Fruit fly (Drosophila melanogaster): ENCODE data around the gene CG45413.
A peak's percentile ranks its signal among the peaks of the same experiment; 100 is the strongest.

The CG45413 gene

dm6 chr3L:6979387-6980249, 47.9 kb upstream of the CG45413 start, which contains the start of gene Galphai:
Gene Galphai (minus strand): TSS chr3L:6980044.
- no peak for TF ChIP-seq Blimp-1 (GFP tag; optimal IDR thresholded peaks at IDR 0.05)
- no peak for TF ChIP-seq scrt (GFP tag; optimal IDR thresholded peaks at IDR 0.05)
- TF ChIP-seq CG9437 (GFP tag; optimal IDR thresholded peaks at IDR 0.05): no peak
- peak; percentile 20; the same call in 1 of the 3 replicates for TF ChIP-seq so (GFP tag; IDR thresholded peaks at IDR 0.05)
- peak; percentile 78 for TF ChIP-seq Sry-δ (GFP tag; optimal IDR thresholded peaks at IDR 0.05)
- no peak for TF ChIP-seq D19B (GFP tag; optimal IDR thresholded peaks at IDR 0.05)
- TF ChIP-seq kni (GFP tag; optimal IDR thresholded peaks at IDR 0.05): peak; percentile 17
- peak; percentile 4 for TF ChIP-seq CG33557 (GFP tag; optimal IDR thresholded peaks at IDR 0.05)
- TF ChIP-seq fd102C (GFP tag; optimal IDR thresholded peaks at IDR 0.05): no peak
- TF ChIP-seq sob (GFP tag; IDR thresholded peaks at IDR 0.05): 0 out of 2 replicates have a peak, but pooled peaks have one; percentile 47
- peak; percentile 94 for TF ChIP-seq Ets65A (GFP tag)
- TF ChIP-seq CG13123 (GFP tag; optimal IDR thresholded peaks at IDR 0.05): no peak
- TF ChIP-seq Asciz (GFP tag; optimal IDR thresholded peaks at IDR 0.05): no peak
- no peak for TF ChIP-seq prd (optimal IDR thresholded peaks at IDR 0.05)
- TF ChIP-seq prd (GFP tag; IDR thresholded peaks at IDR 0.05): no peak
- TF ChIP-seq Eip74EF (GFP tag; optimal IDR thresholded peaks at IDR 0.05): no peak
- TF ChIP-seq Rx (GFP tag; IDR thresholded peaks at IDR 0.05): no peak
- TF ChIP-seq Oaz (GFP tag; IDR thresholded peaks at IDR 0.05): no peak
- TF ChIP-seq phol (tag; optimal IDR thresholded peaks at IDR 0.05): peak; percentile 73
- no peak for TF ChIP-seq CG11696 (GFP tag; IDR thresholded peaks at IDR 0.05)
- peak; percentile 37 for TF ChIP-seq CG11504 (tag; optimal IDR thresholded peaks at IDR 0.05)
- peak; percentile 92 for TF ChIP-seq CG15514 (GFP tag; optimal IDR thresholded peaks at IDR 0.05)
- TF ChIP-seq Oli (tag; optimal IDR thresholded peaks at IDR 0.05): no peak
- TF ChIP-seq stwl (tag; optimal IDR thresholded peaks at IDR 0.05): peak; percentile 86
- TF ChIP-seq pum (GFP tag; optimal IDR thresholded peaks at IDR 0.05): peak; percentile 37
- peak; percentile 99 for TF ChIP-seq E2f2 (GFP tag; IDR thresholded peaks at IDR 0.05)
- TF ChIP-seq Sox100B (GFP tag; optimal IDR thresholded peaks at IDR 0.05): no peak
- no peak for TF ChIP-seq GATAe (GFP tag; conservative IDR thresholded peaks at IDR 0.05)
- TF ChIP-seq hkb (optimal IDR thresholded peaks at IDR 0.05): peak; percentile 69
- TF ChIP-seq hkb (GFP tag; IDR thresholded peaks at IDR 0.05): peak; percentile 37; the same call in 1 of the 2 replicates
- TF ChIP-seq CG4424 (GFP tag; optimal IDR thresholded peaks at IDR 0.05): no peak
- TF ChIP-seq Camta (GFP tag; optimal IDR thresholded peaks at IDR 0.05): no peak
- TF ChIP-seq CG8478 (optimal IDR thresholded peaks at IDR 0.05): peak; percentile 79
- peak; percentile 13 for TF ChIP-seq CG7839 (tag; optimal IDR thresholded peaks at IDR 0.05)
- peak; percentile 17; the same call in 1 of the 3 replicates for TF ChIP-seq row (GFP tag; IDR thresholded peaks at IDR 0.05)
- peak; percentile 62; the same call in 2 of the 3 replicates for TF ChIP-seq CG11560 (tag; IDR thresholded peaks at IDR 0.05)
- peak; percentile 23 for TF ChIP-seq CG10147 (GFP tag; optimal IDR thresholded peaks at IDR 0.05)
- no peak for TF ChIP-seq CG5245 (GFP tag; optimal IDR thresholded peaks at IDR 0.05)
- TF ChIP-seq CG14965 (GFP tag; optimal IDR thresholded peaks at IDR 0.05; ENCODE audit: borderline replicate concordance): no peak
- TF ChIP-seq CG34422 (GFP tag; IDR thresholded peaks at IDR 0.05): peak; percentile 28; the same call in 1 of the 3 replicates
- TF ChIP-seq CG2199 (GFP tag; IDR thresholded peaks at IDR 0.05): 0 out of 3 replicates have a peak, but pooled peaks have one; percentile 20
- peak; percentile 61 for TF ChIP-seq CG5180 (GFP tag; optimal IDR thresholded peaks at IDR 0.05)
- TF ChIP-seq jigr1 (GFP tag; IDR thresholded peaks at IDR 0.05): no peak
- no peak for TF ChIP-seq CG11398 (GFP tag; optimal IDR thresholded peaks at IDR 0.05)
- peak; percentile 82 for TF ChIP-seq MESR4 (GFP tag; optimal IDR thresholded peaks at IDR 0.05)
- TF ChIP-seq Hmr (GFP tag; optimal IDR thresholded peaks at IDR 0.05): peak; percentile 95
- TF ChIP-seq CG7372 (GFP tag; IDR thresholded peaks at IDR 0.05): no peak
- TF ChIP-seq CG4707 (GFP tag; optimal IDR thresholded peaks at IDR 0.05): no peak
- peak in 1 of 2 experiments; percentile 33 for TF ChIP-seq crp (GFP tag; optimal IDR thresholded peaks at IDR 0.05)

All from whole organism, embryonic.